Worm (Caenorhabditis elegans): ENCODE data around the gene unc-42.

The unc-42 gene

ce11 chrV:9731852-9732251 lies 37.3 kb downstream of the unc-42 start:
- TF ChIP-seq lin-14 (GFP tag; optimal IDR thresholded peaks at IDR 0.05) (peak; percentile 62), isw-1 (GFP tag; IDR thresholded peaks at IDR 0.05) (no peak), aly-2 (tag; optimal IDR thresholded peaks at IDR 0.05) (no peak), C34B4.2 (tag; optimal IDR thresholded peaks at IDR 0.05) (no peak), elt-2 (tag; optimal IDR thresholded peaks at IDR 0.05) (no peak), efl-1 (optimal IDR thresholded peaks at IDR 0.05) (no peak), efl-1 (GFP tag; optimal IDR thresholded peaks at IDR 0.05 in 1 of 2) (peak in 1 of 2 experiments; percentile 90), F16B12.6 (tag; optimal IDR thresholded peaks at IDR 0.05) (no peak), mep-1 (tag; optimal IDR thresholded peaks at IDR 0.05) (peak; percentile 20), lsy-2 (tag; optimal IDR thresholded peaks at IDR 0.05) (peak in 1 of 2 experiments; percentile 37), blmp-1 (tag; optimal IDR thresholded peaks at IDR 0.05) (peak; percentile 71), ceh-82 (tag; optimal IDR thresholded peaks at IDR 0.05) (peak in 1 of 3 experiments; percentile 43)

- TF ChIP-seq sptf-1 (tag; optimal IDR thresholded peaks at IDR 0.05) (no peak), nhr-77 (tag; optimal IDR thresholded peaks at IDR 0.05) (peak; percentile 94), nhr-76 (tag; optimal IDR thresholded peaks at IDR 0.05) (peak; percentile 92), hlh-4 (tag; optimal IDR thresholded peaks at IDR 0.05) (no peak), fkh-8 (tag; optimal IDR thresholded peaks at IDR 0.05) (peak; percentile 99), C16A3.4 (tag; optimal IDR thresholded peaks at IDR 0.05) (peak; percentile 96), tbx-2 (tag; optimal IDR thresholded peaks at IDR 0.05) (peak; percentile 97), nhr-84 (tag; optimal IDR thresholded peaks at IDR 0.05) (no peak), fkh-10 (GFP tag; optimal IDR thresholded peaks at IDR 0.05) (peak; percentile 96), ets-5 (GFP tag; IDR thresholded peaks at IDR 0.05) (no peak), Y116A8C.19 (tag; optimal IDR thresholded peaks at IDR 0.05; ENCODE audit: borderline replicate concordance) (no peak), ceh-90 (tag; optimal IDR thresholded peaks at IDR 0.05) (no peak), C34B4.2 (tag; optimal IDR thresholded peaks at IDR 0.05) (no peak), fkh-4 (tag; optimal IDR thresholded peaks at IDR 0.05; ENCODE audit: borderline replicate concordance) (peak; percentile 40), nhr-12 (tag; optimal IDR thresholded peaks at IDR 0.05) (peak; percentile 11), ceh-8 (GFP tag; optimal IDR thresholded peaks at IDR 0.05) (peak; percentile 88), unc-130 (tag; optimal IDR thresholded peaks at IDR 0.05) (peak; percentile 91), vab-15 (tag; optimal IDR thresholded peaks at IDR 0.05) (peak; percentile 96), dpl-1 (GFP tag; optimal IDR thresholded peaks at IDR 0.05) (peak; percentile 65 to 77 (median 68)), lin-14 (GFP tag; optimal IDR thresholded peaks at IDR 0.05) (peak; percentile 100), mef-2 (tag; optimal IDR thresholded peaks at IDR 0.05) (peak; percentile 82), nhr-237 (tag; optimal IDR thresholded peaks at IDR 0.05) (peak; percentile 59), egl-13 (tag; optimal IDR thresholded peaks at IDR 0.05) (peak; percentile 86), ztf-4 (tag; optimal IDR thresholded peaks at IDR 0.05) (peak; percentile 88), ztf-11 (tag; optimal IDR thresholded peaks at IDR 0.05) (peak in 1 of 2 experiments; percentile 82), aly-2 (tag; optimal IDR thresholded peaks at IDR 0.05) (peak; percentile 91), nhr-11 (tag; optimal IDR thresholded peaks at IDR 0.05) (peak; percentile 41), sup-37 (GFP tag; optimal IDR thresholded peaks at IDR 0.05) (peak; percentile 65), rnt-1 (tag; optimal IDR thresholded peaks at IDR 0.05) (peak; percentile 70), unc-86 (tag; optimal IDR thresholded peaks at IDR 0.05) (peak; percentile 96), zag-1 (tag; optimal IDR thresholded peaks at IDR 0.05) (peak; percentile 25), lin-35 (GFP tag; optimal IDR thresholded peaks at IDR 0.05) (peak; percentile 86 to 87), lir-3 (tag; optimal IDR thresholded peaks at IDR 0.05; ENCODE audit: poor library complexity) (peak; percentile 60), aha-1 (tag; optimal IDR thresholded peaks at IDR 0.05) (no peak), nhr-47 (tag; optimal IDR thresholded peaks at IDR 0.05) (peak; percentile 95), grh-1 (GFP tag; IDR thresholded peaks at IDR 0.05) (no peak; the same call in none of the 2 replicates), elt-2 (tag; optimal IDR thresholded peaks at IDR 0.05) (peak; percentile 91), skn-1 (tag; optimal IDR thresholded peaks at IDR 0.05) (peak; percentile 80), ceh-88 (GFP tag; IDR thresholded peaks at IDR 0.05) (peak; percentile 87), ama-1 (optimal IDR thresholded peaks at IDR 0.05) (peak; percentile 100), ceh-63 (GFP tag; optimal IDR thresholded peaks at IDR 0.05) (no peak)
Observed at ce11 chrV:9730743-9731706, 38.2 kb downstream of the unc-42 start.
